Worm (Caenorhabditis elegans): ENCODE measurements around the gene C04B4.2.

ce11 chrX:12304231-12304630 lies 21.1 kb downstream of the C04B4.2 start:
- TF ChIP-seq skn-1 (tag; optimal IDR thresholded peaks at IDR 0.05) (no peak), nhr-12 (tag; optimal IDR thresholded peaks at IDR 0.05) (no peak), pqm-1 (tag; optimal IDR thresholded peaks at IDR 0.05) (no peak), ceh-63 (GFP tag; optimal IDR thresholded peaks at IDR 0.05) (no peak), unc-86 (tag; optimal IDR thresholded peaks at IDR 0.05) (no peak), grh-1 (GFP tag; IDR thresholded peaks at IDR 0.05) (no peak), aha-1 (tag; optimal IDR thresholded peaks at IDR 0.05) (no peak), nhr-76 (tag; optimal IDR thresholded peaks at IDR 0.05) (no peak), nhr-77 (tag; optimal IDR thresholded peaks at IDR 0.05) (no peak)

Measured in whole organism, L1 larva.